Fruit fly (Drosophila melanogaster): ENCODE measurements around the gene Prp40.

Prp40 gene

DNA sequence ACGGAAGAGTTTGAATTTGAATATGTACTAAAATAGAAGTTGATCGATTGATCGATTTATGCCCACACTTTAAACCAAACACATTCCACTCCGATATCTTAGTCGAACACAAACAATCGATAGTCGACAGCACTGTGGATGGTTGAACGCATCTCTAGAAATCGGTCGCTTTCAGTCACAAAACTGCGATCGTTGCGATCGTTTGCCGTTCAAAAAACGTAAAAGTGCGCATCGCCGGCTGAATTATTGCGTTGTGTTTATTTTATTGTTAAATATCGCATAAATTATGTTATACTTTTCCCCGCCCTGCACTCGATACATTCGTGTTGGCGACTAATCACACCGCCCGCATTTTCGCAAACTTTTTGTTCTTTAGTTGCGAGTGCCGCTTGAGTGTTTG lies 23.9 kb upstream of the Prp40 start, which contains the start of gene Ccdc85 (continued):
- TF ChIP-seq CG18764 (GFP tag; optimal IDR thresholded peaks at IDR 0.05) (no peak), sqz (GFP tag; optimal IDR thresholded peaks at IDR 0.05) (no peak), vfl (GFP tag; optimal IDR thresholded peaks at IDR 0.05) (peak; percentile 23), H2.0 (GFP tag; IDR thresholded peaks at IDR 0.05) (no peak), Bteb2 (GFP tag; optimal IDR thresholded peaks at IDR 0.05) (no peak), lov (optimal IDR thresholded peaks at IDR 0.05) (no peak), lov (GFP tag; IDR thresholded peaks at IDR 0.05) (0 out of 3 replicates have a peak, but pooled peaks have one; percentile 26), CG7372 (GFP tag; IDR thresholded peaks at IDR 0.05) (no peak), Bgb (GFP tag; IDR thresholded peaks at IDR 0.05; ENCODE audit: partially characterized antibody) (peak; percentile 98), al (GFP tag; IDR thresholded peaks at IDR 0.05) (no peak), Drgx (GFP tag; IDR thresholded peaks at IDR 0.05) (no peak), grn (GFP tag; optimal IDR thresholded peaks at IDR 0.05) (no peak), ttk (GFP tag; IDR thresholded peaks at IDR 0.05) (no peak), Eip74EF (GFP tag; optimal IDR thresholded peaks at IDR 0.05) (no peak), gcm (GFP tag; optimal IDR thresholded peaks at IDR 0.05) (peak; percentile 47), CG5245 (GFP tag; optimal IDR thresholded peaks at IDR 0.05) (no peak), CG16779 (GFP tag; IDR thresholded peaks at IDR 0.05) (peak; percentile 64; the same call in 1 of the 2 replicates), TFAM (GFP tag; optimal IDR thresholded peaks at IDR 0.05) (no peak), Hsf (GFP tag; optimal IDR thresholded peaks at IDR 0.05) (peak; percentile 22), CG3726 (GFP tag; IDR thresholded peaks at IDR 0.05) (no peak), Lim3 (GFP tag; IDR thresholded peaks at IDR 0.05) (no peak), p53 (GFP tag; optimal IDR thresholded peaks at IDR 0.05) (no peak), Ada2b (GFP tag; IDR thresholded peaks at IDR 0.05) (no peak), CG14014 (GFP tag; IDR thresholded peaks at IDR 0.05) (no peak), fd96Cb (tag; optimal IDR thresholded peaks at IDR 0.05) (no peak), Oli (tag; optimal IDR thresholded peaks at IDR 0.05) (no peak), sim (GFP tag; IDR thresholded peaks at IDR 0.05) (no peak), insv (GFP tag; optimal IDR thresholded peaks at IDR 0.05) (no peak), pfk (GFP tag; optimal IDR thresholded peaks at IDR 0.05) (no peak), NfI (GFP tag; optimal IDR thresholded peaks at IDR 0.05) (no peak), E2f1 (GFP tag; IDR thresholded peaks at IDR 0.05) (no peak), emc (GFP tag; optimal IDR thresholded peaks at IDR 0.05) (no peak), CG15601 (tag; optimal IDR thresholded peaks at IDR 0.05) (peak; percentile 84), inv (GFP tag; IDR thresholded peaks at IDR 0.05; ENCODE audit: partially characterized antibody) (peak; percentile 84), pb (GFP tag; optimal IDR thresholded peaks at IDR 0.05) (no peak), en (GFP tag; optimal IDR thresholded peaks at IDR 0.05) (no peak), bigmax (GFP tag; optimal IDR thresholded peaks at IDR 0.05) (no peak), Hr78 (GFP tag; optimal IDR thresholded peaks at IDR 0.05) (no peak), ranshi (GFP tag; IDR thresholded peaks at IDR 0.05) (no peak), CG13287 (GFP tag; IDR thresholded peaks at IDR 0.05; ENCODE audit: partially characterized antibody) (peak; percentile 96), cg (GFP tag; optimal IDR thresholded peaks at IDR 0.05) (no peak), CG2678 (tag; optimal IDR thresholded peaks at IDR 0.05) (no peak), GATAe (GFP tag; conservative IDR thresholded peaks at IDR 0.05) (no peak), Antp (GFP tag; optimal IDR thresholded peaks at IDR 0.05) (no peak), vvl (GFP tag; IDR thresholded peaks at IDR 0.05) (peak; percentile 70), Asciz (GFP tag; optimal IDR thresholded peaks at IDR 0.05) (no peak), lmd (GFP tag; IDR thresholded peaks at IDR 0.05) (no peak), tin (GFP tag; optimal IDR thresholded peaks at IDR 0.05) (no peak), CG18262 (tag; optimal IDR thresholded peaks at IDR 0.05) (peak; percentile 7), dm (GFP tag; optimal IDR thresholded peaks at IDR 0.05) (no peak), maf-S (GFP tag; optimal IDR thresholded peaks at IDR 0.05) (no peak), gem (tag; optimal IDR thresholded peaks at IDR 0.05) (no peak)
